Fruit fly (Drosophila melanogaster) whole organism, embryonic: Measurements from ENCODE around the gene Trf4-1.
A peak's percentile ranks its signal among the peaks of the same experiment; 100 is the strongest.

Experiments
- C15 ChIP-seq: fragments of 200-800 bp; sonication (Bioruptor generic); IDR thresholded peaks from 3 replicates; pipeline ENCODE4 v1.3.6; 2022; ENCODE audit warnings: missing biosample characterization, missing genetic modification characterization
- CG13287 ChIP-seq: fragments of 200-800 bp; sonication (Bioruptor generic); IDR thresholded peaks from 2 replicates; pipeline ENCODE4 v1.3.6; 2022; ENCODE audit warnings: missing biosample characterization, missing genetic modification characterization; ENCODE audit not compliant: partially characterized antibody
- CG13775 ChIP-seq: fragments of 200-800 bp; sonication (Bioruptor generic); optimal IDR thresholded peaks from 3 replicates; lab custom pipeline; 2017; ENCODE audit warnings: missing biosample characterization, mild to moderate bottlenecking, missing genetic modification characterization
- CG1832 ChIP-seq: fragments of 200-800 bp; sonication (Bioruptor generic); optimal IDR thresholded peaks from 2 replicates; lab custom pipeline; 2017; ENCODE audit warnings: missing biosample characterization, mild to moderate bottlenecking, missing genetic modification characterization, inconsistent platforms
- CG2120 ChIP-seq: fragments of 200-800 bp; sonication (Bioruptor generic); optimal IDR thresholded peaks from 3 replicates; lab custom pipeline; 2016; ENCODE audit warnings: missing biosample characterization, missing genetic modification characterization
- CG2678 ChIP-seq: fragments of 200-800 bp; sonication (Bioruptor generic); optimal IDR thresholded peaks from 3 replicates; lab custom pipeline; 2019; ENCODE audit warnings: missing biosample characterization, mild to moderate bottlenecking, missing genetic modification characterization, moderate library complexity
- CG34376 ChIP-seq: fragments of 200-800 bp; sonication (Bioruptor generic); optimal IDR thresholded peaks from 2 replicates; lab custom pipeline; 2018; ENCODE audit warnings: missing biosample characterization, mild to moderate bottlenecking, missing genetic modification characterization
- CG9932 ChIP-seq: fragments of 200-800 bp; sonication (Bioruptor generic); IDR thresholded peaks from 2 replicates; pipeline ENCODE4 v1.3.6; 2022; ENCODE audit warnings: missing biosample characterization, missing genetic modification characterization
- CTCF ChIP-seq: fragments of 200-800 bp; sonication (Bioruptor generic); optimal IDR thresholded peaks from 2 replicates; lab custom pipeline; 2017; ENCODE audit warnings: missing biosample characterization, mild to moderate bottlenecking, missing genetic modification characterization, moderate library complexity
- Dad ChIP-seq: fragments of 200-800 bp; sonication (Bioruptor generic); optimal IDR thresholded peaks from 3 replicates; lab custom pipeline; 2016; ENCODE audit warnings: missing biosample characterization, missing genetic modification characterization
- Dll ChIP-seq: fragments of 200-800 bp; sonication (Bioruptor generic); IDR thresholded peaks from 4 replicates; pipeline ENCODE4 v1.3.6; 2022; ENCODE audit warnings: missing biosample characterization, missing genetic modification characterization; ENCODE audit not compliant: partially characterized antibody
- Jarid2 ChIP-seq: fragments of 200-800 bp; sonication (Bioruptor generic); optimal IDR thresholded peaks from 3 replicates; lab custom pipeline; 2017; ENCODE audit warnings: mild to moderate bottlenecking, missing biosample characterization, missing genetic modification reagents, missing genetic modification characterization
- Kr ChIP-seq: fragments of 200-800 bp; sonication (Bioruptor generic); optimal IDR thresholded peaks from 2 replicates; lab custom pipeline; 2017; ENCODE audit warnings: missing biosample characterization, mild to moderate bottlenecking, missing genetic modification characterization
- NC2β ChIP-seq: fragments of 200-800 bp; sonication (Bioruptor generic); optimal IDR thresholded peaks from 2 replicates; lab custom pipeline; 2016; ENCODE audit warnings: missing biosample characterization, missing genetic modification characterization
- Oli ChIP-seq: fragments of 200-800 bp; sonication (Bioruptor generic); optimal IDR thresholded peaks from 2 replicates; lab custom pipeline; 2018; ENCODE audit warnings: missing biosample characterization, mild to moderate bottlenecking, missing genetic modification characterization, moderate library complexity
- Ptx1 ChIP-seq: fragments of 200-800 bp; sonication (Bioruptor generic); IDR thresholded peaks from 2 replicates; pipeline ENCODE4 v1.3.6; 2022; ENCODE audit warnings: missing biosample characterization, missing genetic modification characterization
- Rx ChIP-seq: fragments of 200-800 bp; sonication (Bioruptor generic); IDR thresholded peaks from 2 replicates; pipeline ENCODE4 v1.3.6; 2022; ENCODE audit warnings: missing biosample characterization, missing genetic modification characterization
- Scr ChIP-seq: fragments of 200-800 bp; sonication (Bioruptor generic); IDR thresholded peaks from 2 replicates; pipeline ENCODE4 v1.3.6; 2022; ENCODE audit warnings: missing biosample characterization, missing genetic modification characterization; ENCODE audit not compliant: partially characterized antibody
- Sry-β ChIP-seq: fragments of 200-800 bp; sonication (Bioruptor generic); optimal IDR thresholded peaks from 2 replicates; lab custom pipeline; 2018; ENCODE audit warnings: missing biosample characterization, mild to moderate bottlenecking, missing genetic modification characterization, moderate library complexity
- Trl ChIP-seq, 3 experiments: fragments of >200 bp in 2 of 3; fragments of 200-800 bp in 1 of 3; sonication (Bioruptor generic) in 1 of 3; optimal IDR thresholded peaks; 2 replicates in 1 of 3; 3 replicates in 2 of 3; lab custom pipeline; 2016 to 2017; ENCODE audit warnings: missing biosample characterization in 1 of 3, missing genetic modification characterization in 1 of 3
- ap ChIP-seq: fragments of 200-800 bp; sonication (Bioruptor generic); IDR thresholded peaks from 2 replicates; pipeline ENCODE4 v1.3.6; 2022; ENCODE audit warnings: missing biosample characterization, missing genetic modification characterization
- cad ChIP-seq: fragments of >200 bp; optimal IDR thresholded peaks from 2 replicates; lab custom pipeline; 2017; ENCODE audit warnings: missing biosample characterization, missing genetic modification characterization
- cg ChIP-seq: fragments of 200-800 bp; sonication (Bioruptor generic); optimal IDR thresholded peaks from 3 replicates; lab custom pipeline; 2019; ENCODE audit warnings: missing biosample characterization, mild to moderate bottlenecking, missing genetic modification characterization, moderate library complexity
- fd3F ChIP-seq: fragments of 200-800 bp; sonication (Bioruptor generic); optimal IDR thresholded peaks from 2 replicates; lab custom pipeline; 2018; ENCODE audit warnings: missing biosample characterization, mild to moderate bottlenecking, missing genetic modification characterization, moderate library complexity
- fd64A ChIP-seq: fragments of 200-800 bp; sonication (Bioruptor generic); optimal IDR thresholded peaks from 3 replicates; lab custom pipeline; 2018; ENCODE audit warnings: missing biosample characterization, mild to moderate bottlenecking, missing genetic modification characterization
- gfzf ChIP-seq: fragments of 200-800 bp; sonication (Bioruptor generic); optimal IDR thresholded peaks from 2 replicates; lab custom pipeline; 2016; ENCODE audit warnings: missing biosample characterization, mild to moderate bottlenecking, missing genetic modification characterization, moderate library complexity
- grau ChIP-seq: fragments of 200-800 bp; optimal IDR thresholded peaks from 3 replicates; lab custom pipeline; 2019; ENCODE audit warnings: missing biosample characterization, mild to moderate bottlenecking, missing genetic modification characterization, moderate library complexity
- grn ChIP-seq: fragments of 200-800 bp; sonication (Bioruptor generic); optimal IDR thresholded peaks from 3 replicates; lab custom pipeline; 2017; ENCODE audit warnings: missing biosample characterization, missing genetic modification characterization
- gro ChIP-seq: fragments of 200-800 bp; sonication (Bioruptor generic); optimal IDR thresholded peaks from 2 replicates; lab custom pipeline; 2016; ENCODE audit warnings: missing biosample characterization, missing genetic modification characterization
- hkb ChIP-seq, 2 experiments: fragments of 200-800 bp in 1 of 2; fragments of >200 bp in 1 of 2; sonication (Bioruptor generic) in 1 of 2; IDR thresholded peaks in 1 of 2; optimal IDR thresholded peaks in 1 of 2; 2 replicates each; pipeline versions ENCODE4 v1.3.6 to Lab custom; 2017 to 2022; ENCODE audit warnings: missing biosample characterization in 1 of 2, missing genetic modification characterization in 1 of 2
- kay ChIP-seq: fragments of 200-800 bp; sonication (Bioruptor generic); optimal IDR thresholded peaks from 2 replicates; lab custom pipeline; 2016; ENCODE audit warnings: missing biosample characterization, missing genetic modification characterization
- ken ChIP-seq: fragments of 200-800 bp; sonication (Bioruptor generic); IDR thresholded peaks from 3 replicates; pipeline ENCODE4 v1.3.6; 2022; ENCODE audit warnings: missing biosample characterization, missing genetic modification characterization
- knrl ChIP-seq: fragments of 200-800 bp; sonication (Bioruptor generic); IDR thresholded peaks from 3 replicates; pipeline ENCODE4 v1.3.6; 2022; ENCODE audit warnings: missing biosample characterization, missing genetic modification characterization; ENCODE audit not compliant: partially characterized antibody
- mld ChIP-seq: fragments of 200-800 bp; sonication (Bioruptor generic); IDR thresholded peaks from 3 replicates; pipeline ENCODE4 v1.3.6; 2022; ENCODE audit warnings: missing biosample characterization, missing genetic modification characterization; ENCODE audit not compliant: partially characterized antibody
- nau ChIP-seq: fragments of 200-800 bp; sonication (Bioruptor generic); optimal IDR thresholded peaks from 3 replicates; lab custom pipeline; 2017; ENCODE audit warnings: missing biosample characterization, mild to moderate bottlenecking, missing genetic modification characterization, missing genetic modification reagents
- nmo ChIP-seq: fragments of 200-800 bp; sonication (Bioruptor generic); optimal IDR thresholded peaks from 2 replicates; lab custom pipeline; 2018; ENCODE audit warnings: missing biosample characterization, mild to moderate bottlenecking, missing genetic modification characterization, moderate library complexity
- nom ChIP-seq: fragments of 200-800 bp; sonication (Bioruptor generic); optimal IDR thresholded peaks from 2 replicates; lab custom pipeline; 2017; ENCODE audit warnings: missing biosample characterization, missing genetic modification characterization, mild to moderate bottlenecking, moderate library complexity, missing genetic modification reagents
- p53 ChIP-seq: fragments of 200-800 bp; sonication (Bioruptor generic); optimal IDR thresholded peaks from 2 replicates; lab custom pipeline; 2016; ENCODE audit warnings: missing biosample characterization, missing genetic modification characterization
- peb ChIP-seq: fragments of 200-800 bp; sonication (Bioruptor generic); IDR thresholded peaks from 2 replicates; pipeline ENCODE4 v1.3.6; 2022; ENCODE audit warnings: missing biosample characterization, missing genetic modification characterization
- psq ChIP-seq: fragments of 200-800 bp; sonication (Bioruptor generic); optimal IDR thresholded peaks from 2 replicates; lab custom pipeline; 2017; ENCODE audit warnings: missing biosample characterization, missing genetic modification characterization
- scrt ChIP-seq: fragments of 200-800 bp; sonication (Bioruptor generic); optimal IDR thresholded peaks from 2 replicates; lab custom pipeline; 2018; ENCODE audit warnings: missing biosample characterization, mild to moderate bottlenecking, missing genetic modification characterization, moderate library complexity
- sens-2 ChIP-seq: fragments of 200-800 bp; sonication (Bioruptor generic); IDR thresholded peaks from 2 replicates; pipeline ENCODE4 v1.3.6; 2022; ENCODE audit warnings: missing biosample characterization, missing genetic modification characterization
- sisA ChIP-seq: fragments of 200-800 bp; sonication (Bioruptor generic); IDR thresholded peaks from 2 replicates; pipeline ENCODE4 v1.3.6; 2022; ENCODE audit warnings: missing biosample characterization, missing genetic modification characterization
- sr ChIP-seq: fragments of 200-800 bp; sonication (Bioruptor generic); IDR thresholded peaks from 3 replicates; pipeline ENCODE4 v1.3.6; 2022; ENCODE audit warnings: missing biosample characterization, missing genetic modification characterization
- tgo ChIP-seq: fragments of 200-800 bp; sonication (Bioruptor generic); IDR thresholded peaks from 3 replicates; pipeline ENCODE4 v1.3.6; 2022; ENCODE audit warnings: missing biosample characterization, missing genetic modification characterization
- tna ChIP-seq: fragments of 200-800 bp; sonication (Bioruptor generic); IDR thresholded peaks from 2 replicates; pipeline ENCODE4 v1.3.6; 2022; ENCODE audit warnings: missing biosample characterization, missing genetic modification characterization; ENCODE audit not compliant: partially characterized antibody
- tup ChIP-seq: fragments of 200-800 bp; sonication (Bioruptor generic); optimal IDR thresholded peaks from 2 replicates; lab custom pipeline; 2016; ENCODE audit warnings: missing biosample characterization, mild to moderate bottlenecking, missing genetic modification characterization, moderate library complexity
- unpg ChIP-seq: fragments of 200-800 bp; sonication (Bioruptor generic); optimal IDR thresholded peaks from 3 replicates; lab custom pipeline; 2018; ENCODE audit warnings: missing biosample characterization, mild to moderate bottlenecking, missing genetic modification characterization, moderate library complexity
- vfl ChIP-seq: fragments of 200-800 bp; sonication (Bioruptor generic); optimal IDR thresholded peaks from 2 replicates; lab custom pipeline; 2016; ENCODE audit warnings: missing biosample characterization, missing genetic modification characterization
- zf30C ChIP-seq: fragments of 200-800 bp; sonication (Bioruptor generic); optimal IDR thresholded peaks from 3 replicates; lab custom pipeline; 2018; ENCODE audit warnings: missing biosample characterization, mild to moderate bottlenecking, missing genetic modification characterization

Trf4-1 gene

DNA sequence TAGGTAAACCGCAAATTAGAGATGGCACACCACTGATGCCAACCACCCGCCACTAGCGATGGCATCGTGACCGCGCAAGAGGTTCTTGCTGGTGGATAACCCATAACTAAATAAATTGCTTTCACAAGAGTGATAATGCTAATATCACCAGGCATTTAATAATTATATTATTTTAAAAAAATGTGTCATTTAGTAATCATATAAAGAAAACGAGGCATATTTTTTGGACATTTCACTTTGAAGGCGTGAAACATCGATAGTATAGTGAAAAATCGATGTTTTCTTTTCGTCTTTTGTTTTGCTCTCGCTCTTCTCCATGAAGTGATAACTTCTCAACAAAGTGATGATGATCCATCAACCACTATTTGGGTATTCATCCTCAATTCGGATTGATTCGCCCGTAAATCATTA lies 1.4 kb upstream of the Trf4-1 start, which contains the start of gene IntS4 (continued):
- TF ChIP-seq cg (GFP tag; lab: Kevin White, UChicago) (no peak), Oli (tag; lab: Kevin White, UChicago) (peak; percentile 44), sens-2 (GFP tag; lab: Robert Waterston, UW) (no peak), mld (GFP tag; lab: Robert Waterston, UW) (peak; percentile 63; the same call in 2 of the 3 replicates), gfzf (GFP tag; lab: Kevin White, UChicago) (peak; percentile 4), Rx (GFP tag; lab: Robert Waterston, UW) (no peak), ap (GFP tag; lab: Robert Waterston, UW) (no peak), Scr (peak; percentile 97), fd64A (GFP tag; lab: Kevin White, UChicago) (no peak), CTCF (GFP tag; lab: Kevin White, UChicago) (no peak), peb (no peak), sisA (GFP tag; lab: Robert Waterston, UW) (peak; percentile 39; the same call in 1 of the 2 replicates), Sry-β (GFP tag; lab: Kevin White, UChicago) (peak; percentile 69), CG2120 (GFP tag; lab: Kevin White, UChicago) (peak; percentile 79), Dll (peak; percentile 98), Kr (GFP tag; lab: Kevin White, UChicago) (no peak), knrl (GFP tag; lab: Robert Waterston, UW) (peak; percentile 96), CG1832 (no peak), vfl (GFP tag; lab: Kevin White, UChicago) (peak; percentile 71), CG2678 (tag; lab: Kevin White, UChicago) (no peak), grau (tag; lab: Kevin White, UChicago) (peak; percentile 72), ken (GFP tag; lab: Robert Waterston, UW) (peak; percentile 59; the same call in 1 of the 3 replicates), scrt (peak; percentile 15), tna (GFP tag; lab: Robert Waterston, UW) (peak; percentile 85; the same call in 1 of the 2 replicates), sr (GFP tag; lab: Robert Waterston, UW) (no peak), Jarid2 (no peak), kay (GFP tag; lab: Kevin White, UChicago) (peak; percentile 43), CG13287 (GFP tag; lab: Robert Waterston, UW) (peak; percentile 97), zf30C (GFP tag; lab: Kevin White, UChicago) (no peak), fd3F (GFP tag; lab: Kevin White, UChicago) (peak; percentile 47), Trl (optimal IDR thresholded peaks at IDR 0.05; lab: Kevin White, UChicago) (no peak), Trl (GFP tag; optimal IDR thresholded peaks at IDR 0.05; lab: Kevin White, UChicago) (no peak), nmo (peak; percentile 80), nom (GFP tag; lab: Kevin White, UChicago) (peak; percentile 21), tgo (GFP tag; lab: Robert Waterston, UW) (peak; percentile 53), CG34376 (GFP tag; lab: Kevin White, UChicago) (peak; percentile 29), Dad (peak; percentile 34), unpg (GFP tag; lab: Kevin White, UChicago) (peak; percentile 50), grn (GFP tag; lab: Kevin White, UChicago) (no peak), cad (GFP tag; lab: Kevin White, UChicago) (no peak), NC2β (no peak), CG9932 (GFP tag; lab: Robert Waterston, UW) (peak; percentile 91), nau (GFP tag; lab: Kevin White, UChicago) (no peak), psq (GFP tag; lab: Kevin White, UChicago) (peak; percentile 98), C15 (GFP tag; lab: Robert Waterston, UW) (no peak), gro (GFP tag; lab: Kevin White, UChicago) (peak; percentile 50), hkb (optimal IDR thresholded peaks at IDR 0.05; lab: Kevin White, UChicago) (no peak), hkb (GFP tag; IDR thresholded peaks at IDR 0.05; lab: Robert Waterston, UW) (peak; percentile 34; the same call in 1 of the 2 replicates), CG13775 (GFP tag; lab: Kevin White, UChicago) (peak; percentile 73), Ptx1 (GFP tag; lab: Robert Waterston, UW) (peak; percentile 78), tup (GFP tag; lab: Kevin White, UChicago) (peak; percentile 25), p53 (GFP tag; lab: Kevin White, UChicago) (no peak)
